Fruit fly (Drosophila melanogaster) whole organism, larva: ENCODE measurements around the gene Sgt1.

Source experiments
- noc ChIP-seq: fragments of 200-800 bp; sonication (Bioruptor generic); optimal IDR thresholded peaks from 3 replicates; lab custom pipeline; 2019; ENCODE audit warnings: missing biosample characterization, mild to moderate bottlenecking, missing genetic modification characterization, moderate library complexity

Gene Sgt1

dm6 chr3R:8303848-8304247 lies 1.2 kb downstream of the Sgt1 start, which contains the start of gene nac:
TSS of gene nac (minus strand) at chr3R:8304023.
- TF ChIP-seq noc (tag; lab: Kevin White, UChicago) = no peak

- no peak for TF ChIP-seq noc (tag; lab: Kevin White, UChicago)
Observed at dm6 chr3R:8300928-8301752, 3.9 kb downstream of the Sgt1 start, which contains the start of the genes CG9626 and mRpL1. TSS of gene CG9626 (minus strand) at chr3R:8300978. TSS of gene mRpL1 (plus strand) at chr3R:8301440.

dm6 chr3R:8292034-8292433 lies 13.0 kb downstream of the Sgt1 start, which contains the start of gene CG31463:
TSS of gene CG31463 (plus strand) at chr3R:8292335.
- TF ChIP-seq noc (tag; lab: Kevin White, UChicago) = no peak

- TF ChIP-seq noc (tag; lab: Kevin White, UChicago) = no peak
Observed at dm6 chr3R:8290940-8291339, 14.1 kb downstream of the Sgt1 start, which contains the start of gene CG31464. TSS of gene CG31464 (plus strand) at chr3R:8291240.

dm6 chr3R:8290478-8290877 lies 14.6 kb downstream of the Sgt1 start, which contains the start of gene CG11672:
TSS of gene CG11672 (minus strand) at chr3R:8290578.
- TF ChIP-seq noc (tag; lab: Kevin White, UChicago) = no peak

dm6 chr3R:8288790-8289189 lies 16.3 kb downstream of the Sgt1 start:
- no peak for TF ChIP-seq noc (tag; lab: Kevin White, UChicago)

dm6 chr3R:8287697-8288096 lies 17.4 kb downstream of the Sgt1 start, which contains the start of gene Nazo:
TSS of gene Nazo (plus strand) at chr3R:8287876.
- TF ChIP-seq noc (tag; lab: Kevin White, UChicago) = no peak

- TF ChIP-seq noc (tag; lab: Kevin White, UChicago) = no peak
Observed at dm6 chr3R:8285727-8286344, 19.2 kb downstream of the Sgt1 start.

- TF ChIP-seq noc (tag; lab: Kevin White, UChicago) = no peak
Observed at dm6 chr3R:8284234-8284633, 20.8 kb downstream of the Sgt1 start.

- no peak for TF ChIP-seq noc (tag; lab: Kevin White, UChicago)
Observed at dm6 chr3R:8282727-8283126, 22.3 kb downstream of the Sgt1 start.

- TF ChIP-seq noc (tag; lab: Kevin White, UChicago) = no peak
Observed at dm6 chr3R:8279970-8280369, 25.1 kb downstream of the Sgt1 start.

dm6 chr3R:8277494-8278293 lies 27.4 kb downstream of the Sgt1 start, which contains the start of gene ato:
TSS of gene ato (plus strand) at chr3R:8278052.
- TF ChIP-seq noc (tag; lab: Kevin White, UChicago) = no peak

dm6 chr3R:8275031-8275430 lies 30.0 kb downstream of the Sgt1 start:
- TF ChIP-seq noc (tag; lab: Kevin White, UChicago) = no peak

dm6 chr3R:8272573-8273165 lies 32.4 kb downstream of the Sgt1 start:
- no peak for TF ChIP-seq noc (tag; lab: Kevin White, UChicago)

- TF ChIP-seq noc (tag; lab: Kevin White, UChicago) = no peak
Observed at dm6 chr3R:8269740-8270139, 35.3 kb downstream of the Sgt1 start, which contains the start of gene CG9630. TSS of gene CG9630 (minus strand) at chr3R:8269896.
